Fruit fly (Drosophila melanogaster) whole organism, embryonic: ENCODE results near the gene CG10365.

Experiments used
- Adf1 ChIP-seq: fragments of 200-800 bp; sonication (Bioruptor generic); IDR thresholded peaks from 2 replicates; pipeline ENCODE4 v1.3.6; 2022; ENCODE audit warnings: missing biosample characterization, missing genetic modification characterization
- Bgb ChIP-seq: fragments of 200-800 bp; sonication (Bioruptor generic); IDR thresholded peaks from 2 replicates; pipeline ENCODE4 v1.3.6; 2022; ENCODE audit warnings: missing biosample characterization, missing genetic modification characterization; ENCODE audit not compliant: partially characterized antibody
- Bteb2 ChIP-seq: fragments of 200-800 bp; sonication (Bioruptor generic); optimal IDR thresholded peaks from 2 replicates; lab custom pipeline; 2016; ENCODE audit warnings: missing biosample characterization, missing genetic modification characterization
- CG12104 ChIP-seq: fragments of 200-800 bp; sonication (Bioruptor generic); optimal IDR thresholded peaks from 3 replicates; lab custom pipeline; 2016; ENCODE audit warnings: missing biosample characterization, missing genetic modification characterization
- CG12236 ChIP-seq: fragments of 200-800 bp; sonication (Bioruptor generic); optimal IDR thresholded peaks from 2 replicates; lab custom pipeline; 2016; ENCODE audit warnings: missing biosample characterization, missing genetic modification characterization
- CG1233 ChIP-seq: fragments of 200-800 bp; sonication (Bioruptor generic); optimal IDR thresholded peaks from 4 replicates; lab custom pipeline; 2018; ENCODE audit warnings: missing biosample characterization, mild to moderate bottlenecking, missing genetic modification characterization
- CG12391 ChIP-seq: fragments of 200-800 bp; sonication (Bioruptor generic); optimal IDR thresholded peaks from 3 replicates; lab custom pipeline; 2018; ENCODE audit warnings: missing biosample characterization, mild to moderate bottlenecking, missing genetic modification characterization, moderate library complexity
- CG13296 ChIP-seq: fragments of 200-800 bp; sonication (Bioruptor generic); optimal IDR thresholded peaks from 3 replicates; lab custom pipeline; 2018; ENCODE audit warnings: missing biosample characterization, mild to moderate bottlenecking, missing genetic modification characterization
- CG14710 ChIP-seq: fragments of 200-800 bp; sonication (Bioruptor generic); optimal IDR thresholded peaks from 3 replicates; lab custom pipeline; 2019; ENCODE audit warnings: missing biosample characterization, mild to moderate bottlenecking, missing genetic modification characterization, moderate library complexity
- CG16863 ChIP-seq: fragments of 200-800 bp; sonication (Bioruptor generic); optimal IDR thresholded peaks from 3 replicates; lab custom pipeline; 2016; ENCODE audit warnings: missing biosample characterization, missing genetic modification characterization
- CG2116 ChIP-seq: fragments of 200-800 bp; sonication (Bioruptor generic); optimal IDR thresholded peaks from 3 replicates; lab custom pipeline; 2018; ENCODE audit warnings: missing biosample characterization, mild to moderate bottlenecking, missing genetic modification characterization
- CG30403 ChIP-seq: fragments of 200-800 bp; sonication (Bioruptor generic); optimal IDR thresholded peaks from 3 replicates; lab custom pipeline; 2016; ENCODE audit warnings: missing biosample characterization, missing genetic modification characterization
- CG33213 ChIP-seq: fragments of 200-800 bp; sonication (Bioruptor generic); optimal IDR thresholded peaks from 3 replicates; lab custom pipeline; 2016; ENCODE audit warnings: missing biosample characterization, missing genetic modification characterization
- CG34422 ChIP-seq: fragments of 200-800 bp; sonication (Bioruptor generic); IDR thresholded peaks from 3 replicates; pipeline ENCODE4 v1.3.6; 2022; ENCODE audit warnings: missing biosample characterization, missing genetic modification characterization
- CG3726 ChIP-seq: fragments of 200-800 bp; sonication (Bioruptor generic); IDR thresholded peaks from 3 replicates; pipeline ENCODE4, ENCODE4 v1.3.6; 2022; ENCODE audit warnings: missing biosample characterization, missing genetic modification characterization
- CG3847 ChIP-seq: fragments of 200-800 bp; sonication (Bioruptor generic); IDR thresholded peaks from 2 replicates; pipeline ENCODE4 v1.3.6; 2022; ENCODE audit warnings: missing biosample characterization, missing genetic modification characterization
- CG43689 ChIP-seq: fragments of 200-800 bp; sonication (Bioruptor generic); IDR thresholded peaks from 2 replicates; pipeline ENCODE4 v1.3.6; 2022; ENCODE audit warnings: missing biosample characterization, missing genetic modification characterization
- CG6765 ChIP-seq: fragments of 200-800 bp; sonication (Bioruptor generic); optimal IDR thresholded peaks from 3 replicates; lab custom pipeline; 2017; ENCODE audit warnings: missing biosample characterization, mild to moderate bottlenecking, missing genetic modification characterization
- CTCF ChIP-seq: fragments of 200-800 bp; sonication (Bioruptor generic); optimal IDR thresholded peaks from 2 replicates; lab custom pipeline; 2017; ENCODE audit warnings: missing biosample characterization, mild to moderate bottlenecking, missing genetic modification characterization, moderate library complexity
- CoRest ChIP-seq: fragments of 200-800 bp; sonication (Bioruptor generic); optimal IDR thresholded peaks from 3 replicates; lab custom pipeline; 2018; ENCODE audit warnings: missing biosample characterization, mild to moderate bottlenecking, missing genetic modification characterization, moderate library complexity
- CrebB ChIP-seq: fragments of 200-800 bp; sonication (Bioruptor generic); optimal IDR thresholded peaks from 3 replicates; lab custom pipeline; 2018; ENCODE audit warnings: missing biosample characterization, mild to moderate bottlenecking, missing genetic modification characterization
- D19B ChIP-seq: fragments of 200-800 bp; sonication (Bioruptor generic); optimal IDR thresholded peaks from 2 replicates; lab custom pipeline; 2017; ENCODE audit warnings: missing biosample characterization, mild to moderate bottlenecking, missing genetic modification characterization
- Drgx ChIP-seq: fragments of 200-800 bp; sonication (Bioruptor generic); IDR thresholded peaks from 2 replicates; pipeline ENCODE4 v1.3.6; 2022; ENCODE audit warnings: missing biosample characterization, missing genetic modification characterization
- Ets97D ChIP-seq: fragments of 200-800 bp; sonication (Bioruptor generic); optimal IDR thresholded peaks from 3 replicates; lab custom pipeline; 2016; ENCODE audit warnings: missing biosample characterization, missing genetic modification characterization
- Fer1 ChIP-seq: fragments of 200-800 bp; sonication (Bioruptor generic); optimal IDR thresholded peaks from 2 replicates; lab custom pipeline; 2017; ENCODE audit warnings: missing biosample characterization, mild to moderate bottlenecking, missing genetic modification characterization
- HmgZ ChIP-seq: fragments of 200-800 bp; sonication (Bioruptor generic); optimal IDR thresholded peaks from 2 replicates; lab custom pipeline; 2018; ENCODE audit warnings: missing biosample characterization, mild to moderate bottlenecking, missing genetic modification characterization
- Hmr ChIP-seq: fragments of 200-800 bp; sonication (Bioruptor generic); optimal IDR thresholded peaks from 3 replicates; lab custom pipeline; 2017; ENCODE audit warnings: mild to moderate bottlenecking, missing biosample characterization, missing genetic modification reagents, missing genetic modification characterization
- Lhr ChIP-seq: fragments of 200-800 bp; sonication (Bioruptor generic); optimal IDR thresholded peaks from 3 replicates; lab custom pipeline; 2017; ENCODE audit warnings: mild to moderate bottlenecking, missing biosample characterization, missing genetic modification reagents, missing genetic modification characterization
- Mrtf ChIP-seq: fragments of 200-800 bp; sonication (Bioruptor generic); IDR thresholded peaks from 3 replicates; pipeline ENCODE4 v1.3.6; 2022; ENCODE audit warnings: missing biosample characterization, missing genetic modification characterization
- Six4 ChIP-seq: fragments of 200-800 bp; sonication (Bioruptor generic); optimal IDR thresholded peaks from 2 replicates; lab custom pipeline; 2016; ENCODE audit warnings: missing biosample characterization, missing genetic modification characterization
- Sry-β ChIP-seq: fragments of 200-800 bp; sonication (Bioruptor generic); optimal IDR thresholded peaks from 2 replicates; lab custom pipeline; 2018; ENCODE audit warnings: missing biosample characterization, mild to moderate bottlenecking, missing genetic modification characterization, moderate library complexity
- Vsx1 ChIP-seq: fragments of 200-800 bp; sonication (Bioruptor generic); optimal IDR thresholded peaks from 2 replicates; lab custom pipeline; 2017; ENCODE audit warnings: missing biosample characterization, mild to moderate bottlenecking, missing genetic modification characterization, missing genetic modification reagents
- bbx ChIP-seq: fragments of 200-800 bp; sonication (Bioruptor generic); IDR thresholded peaks from 2 replicates; pipeline ENCODE4 v1.3.6; 2022; ENCODE audit warnings: missing biosample characterization, missing genetic modification characterization; ENCODE audit not compliant: partially characterized antibody
- crp ChIP-seq, 2 experiments: fragments of 200-800 bp; sonication (Bioruptor generic); optimal IDR thresholded peaks; 2 replicates in 1 of 2; 3 replicates in 1 of 2; lab custom pipeline; 2017; ENCODE audit warnings: missing biosample characterization in 2 of 2, missing genetic modification characterization in 2 of 2, mild to moderate bottlenecking in 1 of 2, moderate library complexity in 1 of 2
- dpn ChIP-seq, 2 experiments: fragments of 200-800 bp; sonication (Bioruptor generic); optimal IDR thresholded peaks; 3 replicates each; lab custom pipeline; 2016; ENCODE audit warnings: missing biosample characterization in 2 of 2, missing genetic modification characterization in 2 of 2
- eve ChIP-seq, 2 experiments: fragments of >200 bp; optimal IDR thresholded peaks; 2 replicates each; lab custom pipeline; 2017; ENCODE audit warnings: missing biosample characterization in 2 of 2, missing genetic modification characterization in 2 of 2
- ewg ChIP-seq: fragments of 200-800 bp; sonication (Bioruptor generic); optimal IDR thresholded peaks from 3 replicates; lab custom pipeline; 2017; ENCODE audit warnings: mild to moderate bottlenecking, missing biosample characterization, missing genetic modification reagents, missing genetic modification characterization
- gem ChIP-seq: fragments of 200-800 bp; sonication (Bioruptor generic); optimal IDR thresholded peaks from 2 replicates; lab custom pipeline; 2019; ENCODE audit warnings: missing biosample characterization, mild to moderate bottlenecking, missing genetic modification characterization, moderate library complexity
- grn ChIP-seq: fragments of 200-800 bp; sonication (Bioruptor generic); optimal IDR thresholded peaks from 3 replicates; lab custom pipeline; 2017; ENCODE audit warnings: missing biosample characterization, missing genetic modification characterization
- ham ChIP-seq: fragments of 200-800 bp; sonication (Bioruptor generic); IDR thresholded peaks from 2 replicates; pipeline ENCODE4 v1.3.6; 2022; ENCODE audit warnings: missing biosample characterization, missing genetic modification characterization
- klu ChIP-seq: fragments of 200-800 bp; sonication (Bioruptor generic); IDR thresholded peaks from 2 replicates; pipeline ENCODE4 v1.3.6; 2022; ENCODE audit warnings: missing biosample characterization, missing genetic modification characterization
- row ChIP-seq: fragments of 200-800 bp; sonication (Bioruptor generic); IDR thresholded peaks from 3 replicates; pipeline ENCODE4 v1.3.6; 2022; ENCODE audit warnings: missing biosample characterization, missing genetic modification characterization
- scrt ChIP-seq: fragments of 200-800 bp; sonication (Bioruptor generic); optimal IDR thresholded peaks from 2 replicates; lab custom pipeline; 2018; ENCODE audit warnings: missing biosample characterization, mild to moderate bottlenecking, missing genetic modification characterization, moderate library complexity
- tll ChIP-seq, 2 experiments: fragments of 200-800 bp in 1 of 2; fragments of >200 bp in 1 of 2; sonication (Bioruptor generic) in 1 of 2; optimal IDR thresholded peaks; 2 replicates each; lab custom pipeline; 2017 to 2019; ENCODE audit warnings: missing biosample characterization in 2 of 2, missing genetic modification characterization in 2 of 2, mild to moderate bottlenecking in 1 of 2, moderate library complexity in 1 of 2
- toy ChIP-seq: fragments of 200-800 bp; sonication (Bioruptor generic); IDR thresholded peaks from 2 replicates; pipeline ENCODE4 v1.3.6; 2022; ENCODE audit warnings: missing biosample characterization, missing genetic modification characterization
- twi ChIP-seq: fragments of 200-800 bp; optimal IDR thresholded peaks from 2 replicates; lab custom pipeline; 2019; ENCODE audit warnings: missing biosample characterization, mild to moderate bottlenecking, missing genetic modification characterization, moderate library complexity
- usp ChIP-seq: fragments of >200 bp; optimal IDR thresholded peaks from 2 replicates; lab custom pipeline; 2017; ENCODE audit warnings: missing biosample characterization, missing genetic modification characterization
- zen ChIP-seq: fragments of 200-800 bp; sonication (Bioruptor generic); optimal IDR thresholded peaks from 3 replicates; lab custom pipeline; 2018; ENCODE audit warnings: missing biosample characterization, mild to moderate bottlenecking, missing genetic modification characterization, moderate library complexity

The CG10365 gene

dm6 chr3R:23732533-23732932 is 9.4 kb downstream of the CG10365 start:
- TF ChIP-seq Mrtf (GFP tag; lab: Robert Waterston, UW) (no peak), CG16863 (no peak), Sry-β (GFP tag; lab: Kevin White, UChicago) (no peak), toy (GFP tag; lab: Robert Waterston, UW) (no peak)
- TF ChIP-seq, all 482 proteins: peak for 0

dm6 chr3R:23732990-23733512 is 9.9 kb downstream of the CG10365 start, which contains the start of the genes Hmgcr and Rpn9:
Gene Hmgcr, plus strand, starts transcription at chr3R:23733324.
Gene Rpn9, minus strand, starts transcription at chr3R:23733462.
- no peak for TF ChIP-seq CG3726 (GFP tag; lab: Robert Waterston, UW)
- peak; percentile 18 for TF ChIP-seq scrt (GFP tag; lab: Kevin White, UChicago)
- TF ChIP-seq gem (tag; lab: Kevin White, UChicago): peak; percentile 35
- no peak for TF ChIP-seq klu (GFP tag; lab: Robert Waterston, UW)
- peak; percentile 70 for TF ChIP-seq ewg (GFP tag; lab: Kevin White, UChicago)
- no peak for TF ChIP-seq Bteb2
- TF ChIP-seq CG14710: peak; percentile 77
- peak; percentile 79 for TF ChIP-seq Lhr (GFP tag; lab: Kevin White, UChicago)
- peak; percentile 58 for TF ChIP-seq CTCF (GFP tag; lab: Kevin White, UChicago)
- TF ChIP-seq CG34422 (GFP tag; lab: Robert Waterston, UW): peak; percentile 67; the same call in 1 of the 3 replicates
- peak; percentile 15 for TF ChIP-seq CG33213 (GFP tag; lab: Kevin White, UChicago)
- peak; percentile 32 for TF ChIP-seq HmgZ (tag; lab: Kevin White, UChicago)
- TF ChIP-seq CG43689: no peak
- TF ChIP-seq D19B (GFP tag; lab: Kevin White, UChicago): no peak
- peak in 1 of 2 experiments; percentile 29 for TF ChIP-seq tll (GFP tag; optimal IDR thresholded peaks at IDR 0.05; lab: Kevin White, UChicago)
- TF ChIP-seq CG13296 (GFP tag; lab: Kevin White, UChicago): peak; percentile 18
- TF ChIP-seq CG12104 (GFP tag; lab: Kevin White, UChicago): no peak
- TF ChIP-seq Ets97D (GFP tag; lab: Kevin White, UChicago): peak; percentile 92
- TF ChIP-seq CrebB: peak; percentile 38
- no peak for TF ChIP-seq Drgx
- no peak for TF ChIP-seq ham (GFP tag; lab: Robert Waterston, UW)
- peak; percentile 28 for TF ChIP-seq Fer1 (GFP tag; lab: Kevin White, UChicago)
- TF ChIP-seq usp (GFP tag; lab: Kevin White, UChicago): no peak
- peak; percentile 63 for TF ChIP-seq CG12391 (tag; lab: Kevin White, UChicago)
- TF ChIP-seq CG1233 (GFP tag; lab: Kevin White, UChicago): no peak
- TF ChIP-seq CG6765: peak; percentile 15
- peak; percentile 45 for TF ChIP-seq zen (tag; lab: Kevin White, UChicago)
- TF ChIP-seq eve (GFP tag; optimal IDR thresholded peaks at IDR 0.05; lab: Kevin White, UChicago): peak in 1 of 2 experiments; percentile 11
- TF ChIP-seq row (GFP tag; lab: Robert Waterston, UW): 0 out of 3 replicates have a peak, but pooled peaks have one; percentile 17
- TF ChIP-seq crp (GFP tag; optimal IDR thresholded peaks at IDR 0.05; lab: Kevin White, UChicago): peak; percentile 85 to 98
- TF ChIP-seq grn (GFP tag; lab: Kevin White, UChicago): no peak
- peak; percentile 13 for TF ChIP-seq CG30403 (GFP tag; lab: Kevin White, UChicago)
- TF ChIP-seq CoRest: peak; percentile 55
- TF ChIP-seq twi (tag; lab: Kevin White, UChicago): peak; percentile 43
- peak; percentile 14 to 24 for TF ChIP-seq dpn (GFP tag; optimal IDR thresholded peaks at IDR 0.05; lab: Kevin White, UChicago)
- TF ChIP-seq Adf1 (GFP tag; lab: Robert Waterston, UW): peak; percentile 44; the same call in 1 of the 2 replicates
- TF ChIP-seq bbx (GFP tag; lab: Robert Waterston, UW): peak; percentile 67; the same call in 1 of the 2 replicates
- TF ChIP-seq CG2116 (GFP tag; lab: Kevin White, UChicago): peak; percentile 72
- TF ChIP-seq CG3847: 0 out of 2 replicates have a peak, but pooled peaks have one; percentile 9
- no peak for TF ChIP-seq Six4 (GFP tag; lab: Kevin White, UChicago)
- TF ChIP-seq Vsx1 (GFP tag; lab: Kevin White, UChicago): peak; percentile 68
- TF ChIP-seq Bgb (GFP tag; lab: Robert Waterston, UW): peak; percentile 31; the same call in 1 of the 2 replicates
- peak; percentile 55 for TF ChIP-seq Hmr (GFP tag; lab: Kevin White, UChicago)
- no peak for TF ChIP-seq CG12236 (GFP tag; lab: Kevin White, UChicago)
